Worm (Caenorhabditis elegans) whole organism, midembryonic: ENCODE data around the gene C40C9.4.

Experiments
- T22C8.4 ChIP-seq: fragments of 200-800 bp; sonication (Bioruptor generic); IDR thresholded peaks from 2 replicates; pipeline ENCODE4 v1.3.6; 2022; ENCODE audit warnings: missing genetic modification characterization, missing compliant biosample characterization
- cog-1 ChIP-seq: sonication (generic microtip); optimal IDR thresholded peaks from 2 replicates; lab custom pipeline; 2016; ENCODE audit warnings: missing genetic modification characterization, missing compliant biosample characterization
- flt-1 ChIP-seq: fragments of 200-800 bp; sonication (Bioruptor generic); IDR thresholded peaks from 2 replicates; pipeline ENCODE4 v1.3.6; 2022; ENCODE audit warnings: missing genetic modification characterization, missing compliant biosample characterization
- klf-2 ChIP-seq: fragments of 200-800 bp; sonication (Bioruptor generic); conservative IDR thresholded peaks from 2 replicates; pipeline ENCODE4 v1.3.6; 2022; ENCODE audit warnings: missing genetic modification reagents, missing genetic modification characterization, missing compliant biosample characterization
- med-1 ChIP-seq: sonication (generic microtip); optimal IDR thresholded peaks from 2 replicates; lab custom pipeline; 2017; ENCODE audit warnings: missing genetic modification characterization, mild to moderate bottlenecking, missing compliant biosample characterization, antibody characterized with exemption, missing genetic modification reagents; ENCODE audit not compliant: insufficient read depth
- ref-1 ChIP-seq: fragments of 200-800 bp; sonication (Bioruptor generic); conservative IDR thresholded peaks from 2 replicates; pipeline ENCODE4 v1.3.6; 2022; ENCODE audit warnings: missing genetic modification reagents, missing genetic modification characterization, missing compliant biosample characterization
- tab-1 ChIP-seq: fragments of 200-800 bp; sonication (Bioruptor generic); IDR thresholded peaks from 2 replicates; pipeline ENCODE4 v1.3.6; 2022; ENCODE audit warnings: missing genetic modification characterization, missing compliant biosample characterization
- ztf-23 ChIP-seq: fragments of 200-800 bp; sonication (Bioruptor generic); IDR thresholded peaks from 2 replicates; pipeline ENCODE4 v1.3.6; 2022; ENCODE audit warnings: missing genetic modification reagents, missing genetic modification characterization, missing compliant biosample characterization
- ztf-29 ChIP-seq: fragments of 200-800 bp; sonication (Bioruptor generic); IDR thresholded peaks from 2 replicates; pipeline ENCODE4 v1.3.6; 2022; ENCODE audit warnings: missing genetic modification reagents, missing genetic modification characterization, missing compliant biosample characterization

Gene C40C9.4

DNA sequence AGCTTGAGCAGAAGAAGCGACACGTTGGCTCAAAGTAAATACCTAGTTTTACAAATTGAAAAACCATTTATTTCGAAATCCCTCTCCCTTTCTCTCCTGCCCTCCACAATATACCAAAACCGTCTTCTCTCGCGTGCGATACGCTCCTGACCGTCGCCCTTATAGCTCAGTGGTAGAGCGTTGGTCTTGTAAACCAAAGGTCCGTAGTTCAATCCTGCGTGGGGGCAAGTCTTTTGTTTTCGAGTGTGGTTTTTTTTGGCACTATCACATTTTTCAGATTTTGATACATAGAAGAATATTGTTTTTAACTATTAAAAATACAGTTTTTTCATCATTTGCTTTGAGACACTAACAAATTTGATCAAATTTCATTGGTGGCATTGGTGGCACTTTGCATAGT, 2.7 kb downstream of the C40C9.4 start:
- TF ChIP-seq ztf-23 (peak; percentile 66; the same call in 1 of the 2 replicates), ref-1 (GFP tag; lab: Robert Waterston, UW) (peak; percentile 60; the same call in 1 of the 2 replicates), ztf-29 (GFP tag; lab: Robert Waterston, UW) (0 out of 2 replicates have a peak, but pooled peaks have one; percentile 34), cog-1 (tag; lab: Kevin White, UChicago) (no peak), tab-1 (GFP tag; lab: Robert Waterston, UW) (peak; percentile 78), flt-1 (GFP tag; lab: Robert Waterston, UW) (peak; percentile 88), klf-2 (peak; percentile 42; the same call in 1 of the 2 replicates), med-1 (GFP tag; lab: Kevin White, UChicago) (no peak)

DNA sequence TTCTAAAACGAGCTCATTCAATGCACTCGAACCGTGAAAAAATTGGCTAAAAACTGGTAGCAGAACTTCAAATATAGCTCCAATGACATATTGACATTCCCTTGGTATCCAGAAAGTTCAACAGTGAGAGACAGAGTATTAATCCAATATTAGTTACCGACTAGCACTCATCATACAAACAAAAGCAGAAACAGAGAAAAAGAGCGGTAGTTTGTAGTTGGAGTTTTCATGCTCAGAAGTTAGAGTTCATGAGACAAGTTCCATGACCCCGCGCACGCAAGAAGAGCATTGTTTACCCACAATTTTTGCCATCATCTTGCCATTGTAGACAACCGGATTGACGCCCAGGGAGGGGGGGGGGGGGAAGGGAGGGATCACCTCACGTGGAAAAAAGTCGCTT, 3.4 kb downstream of the C40C9.4 start:
- no peak for TF ChIP-seq T22C8.4 (GFP tag; lab: Robert Waterston, UW)
- TF ChIP-seq tab-1 (GFP tag; lab: Robert Waterston, UW), result no peak
- no peak for TF ChIP-seq flt-1 (GFP tag; lab: Robert Waterston, UW)
- TF ChIP-seq ztf-23, result no peak
- no peak for TF ChIP-seq cog-1 (tag; lab: Kevin White, UChicago)
- no peak for TF ChIP-seq ztf-29 (GFP tag; lab: Robert Waterston, UW)
- no peak for TF ChIP-seq med-1 (GFP tag; lab: Kevin White, UChicago)
- TF ChIP-seq ref-1 (GFP tag; lab: Robert Waterston, UW), result no peak
- TF ChIP-seq klf-2, result no peak

DNA sequence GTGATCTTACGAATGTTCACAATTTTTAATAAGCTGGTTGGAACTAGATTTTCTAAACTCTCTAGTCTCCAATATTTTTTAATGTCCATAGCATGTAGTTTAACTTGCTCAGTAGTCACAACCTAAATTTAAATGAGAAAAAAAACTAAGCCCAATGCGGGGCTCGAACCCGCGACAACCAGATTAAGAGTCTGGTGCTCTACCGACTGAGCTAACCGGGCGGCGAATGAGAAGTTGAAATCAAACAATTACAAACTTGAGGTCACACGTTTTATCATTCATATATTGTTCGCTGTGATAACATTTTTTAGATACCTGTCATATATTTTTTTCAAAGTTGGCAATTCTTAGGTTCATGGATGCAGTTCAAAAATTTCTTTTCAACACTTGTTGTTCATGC, 4.9 kb downstream of the C40C9.4 start:
- TF ChIP-seq med-1 (GFP tag; lab: Kevin White, UChicago) (no peak), flt-1 (GFP tag; lab: Robert Waterston, UW) (no peak), T22C8.4 (GFP tag; lab: Robert Waterston, UW) (no peak), cog-1 (tag; lab: Kevin White, UChicago) (no peak), ztf-29 (GFP tag; lab: Robert Waterston, UW) (no peak), tab-1 (GFP tag; lab: Robert Waterston, UW) (no peak), ref-1 (GFP tag; lab: Robert Waterston, UW) (no peak), ztf-23 (no peak), klf-2 (no peak)

DNA sequence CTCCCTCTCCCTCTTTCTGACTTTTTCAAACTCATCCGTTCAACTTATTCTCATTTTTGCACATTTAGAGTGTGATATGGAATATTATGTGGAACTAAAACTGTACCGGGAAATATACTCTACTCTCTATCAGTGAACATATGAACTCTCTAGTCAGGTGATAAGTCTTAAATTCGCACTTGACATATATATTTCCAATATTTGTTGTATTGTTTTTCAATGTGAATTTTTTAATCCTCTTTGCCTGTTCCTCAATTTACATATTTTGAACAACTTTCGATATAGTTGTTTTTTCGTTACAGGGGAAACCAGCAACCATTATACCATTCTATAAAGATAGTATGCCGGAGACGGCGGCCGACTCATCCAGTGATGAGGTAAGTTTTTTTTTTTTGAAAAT, 9.3 kb downstream of the C40C9.4 start, which contains the start of gene C04A11.1:
C04A11.1 (plus strand) TSS at position 301 of the 400 bp plus-strand sequence.
- TF ChIP-seq T22C8.4 (GFP tag; lab: Robert Waterston, UW), result no peak
- TF ChIP-seq klf-2, result no peak
- TF ChIP-seq ztf-23, result no peak
- no peak for TF ChIP-seq med-1 (GFP tag; lab: Kevin White, UChicago)
- TF ChIP-seq flt-1 (GFP tag; lab: Robert Waterston, UW), result no peak
- TF ChIP-seq tab-1 (GFP tag; lab: Robert Waterston, UW), result no peak
- TF ChIP-seq cog-1 (tag; lab: Kevin White, UChicago), result no peak
- no peak for TF ChIP-seq ztf-29 (GFP tag; lab: Robert Waterston, UW)
- TF ChIP-seq ref-1 (GFP tag; lab: Robert Waterston, UW), result no peak

DNA sequence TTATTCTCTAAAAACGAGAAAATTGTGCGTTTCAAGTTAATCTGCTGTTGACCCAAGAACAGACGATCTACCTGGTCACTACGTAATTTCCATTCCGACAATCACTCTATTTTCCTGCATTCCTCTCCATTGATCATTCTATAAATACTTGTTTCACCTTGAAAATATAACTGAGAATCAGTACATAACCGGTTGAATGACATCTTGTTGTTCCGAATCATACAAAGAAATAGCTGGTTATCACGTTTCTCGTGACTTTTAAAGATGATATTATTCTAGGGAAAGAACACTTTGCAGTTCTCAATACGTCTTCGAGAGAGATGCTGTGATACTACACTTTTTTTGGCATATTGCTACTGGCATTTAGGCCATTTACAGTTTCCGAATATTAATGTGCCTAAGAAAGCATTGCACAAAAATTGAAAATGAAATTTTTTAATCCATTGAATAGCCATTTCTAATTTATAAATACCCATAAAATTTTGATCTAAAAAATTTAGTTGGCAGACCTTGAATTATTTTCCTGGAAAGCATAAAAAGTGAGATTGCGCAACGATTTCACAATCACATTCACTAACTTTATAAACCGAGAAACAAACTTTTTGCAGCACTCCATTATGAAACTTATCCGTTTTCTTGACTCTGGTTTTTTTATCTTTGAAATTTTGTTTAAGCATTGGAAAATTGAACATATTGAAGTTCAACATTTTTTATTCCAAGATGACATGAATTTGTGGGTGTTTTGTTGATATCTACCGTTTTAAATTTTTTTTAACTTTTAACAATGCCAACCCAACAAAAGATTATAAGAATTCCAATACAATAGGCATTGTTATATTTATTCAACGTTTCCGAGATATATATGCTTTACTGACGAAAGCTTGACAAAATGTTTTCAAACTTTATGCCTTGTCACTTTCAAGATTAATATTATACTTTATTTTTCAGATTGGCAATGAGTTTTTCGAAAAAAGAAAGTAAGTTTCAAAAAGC, 13.0 kb downstream of the C40C9.4 start, which contains the start of gene C04A11.5:
C04A11.5 (plus strand) TSS at position 943 of the 993 bp plus-strand sequence.
- TF ChIP-seq med-1 (GFP tag; lab: Kevin White, UChicago) (no peak), ztf-23 (no peak), tab-1 (GFP tag; lab: Robert Waterston, UW) (no peak), T22C8.4 (GFP tag; lab: Robert Waterston, UW) (no peak), flt-1 (GFP tag; lab: Robert Waterston, UW) (no peak), ref-1 (GFP tag; lab: Robert Waterston, UW) (no peak), klf-2 (no peak), cog-1 (tag; lab: Kevin White, UChicago) (no peak), ztf-29 (GFP tag; lab: Robert Waterston, UW) (no peak)

DNA sequence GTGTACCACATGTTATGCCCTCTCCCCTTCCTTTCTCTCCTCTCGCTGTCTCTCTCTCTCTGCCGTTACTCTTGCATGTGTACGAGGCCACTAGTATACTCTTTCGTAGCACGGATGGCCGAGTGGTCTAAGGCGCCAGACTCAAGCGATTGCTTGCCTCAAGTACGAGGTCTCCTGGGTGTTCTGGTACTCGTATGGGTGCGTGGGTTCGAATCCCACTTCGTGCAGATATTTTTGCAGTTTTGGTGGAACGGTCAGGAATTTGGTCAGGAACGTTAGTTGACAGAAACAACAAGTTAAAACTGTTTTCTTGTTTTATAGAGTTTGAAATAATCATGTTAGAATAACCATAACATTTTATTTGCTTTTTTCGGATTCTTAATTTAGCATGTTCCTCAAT, 14.5 kb downstream of the C40C9.4 start:
- TF ChIP-seq klf-2, result peak; percentile 99
- peak; percentile 98 for TF ChIP-seq ref-1 (GFP tag; lab: Robert Waterston, UW)
- peak; percentile 86 for TF ChIP-seq med-1 (GFP tag; lab: Kevin White, UChicago)
- peak; percentile 99 for TF ChIP-seq ztf-29 (GFP tag; lab: Robert Waterston, UW)
- peak; percentile 98 for TF ChIP-seq cog-1 (tag; lab: Kevin White, UChicago)
- peak; percentile 99 for TF ChIP-seq T22C8.4 (GFP tag; lab: Robert Waterston, UW)
- TF ChIP-seq ztf-23, result peak; percentile 98
- peak; percentile 100 for TF ChIP-seq tab-1 (GFP tag; lab: Robert Waterston, UW)
- TF ChIP-seq flt-1 (GFP tag; lab: Robert Waterston, UW), result peak; percentile 99

DNA sequence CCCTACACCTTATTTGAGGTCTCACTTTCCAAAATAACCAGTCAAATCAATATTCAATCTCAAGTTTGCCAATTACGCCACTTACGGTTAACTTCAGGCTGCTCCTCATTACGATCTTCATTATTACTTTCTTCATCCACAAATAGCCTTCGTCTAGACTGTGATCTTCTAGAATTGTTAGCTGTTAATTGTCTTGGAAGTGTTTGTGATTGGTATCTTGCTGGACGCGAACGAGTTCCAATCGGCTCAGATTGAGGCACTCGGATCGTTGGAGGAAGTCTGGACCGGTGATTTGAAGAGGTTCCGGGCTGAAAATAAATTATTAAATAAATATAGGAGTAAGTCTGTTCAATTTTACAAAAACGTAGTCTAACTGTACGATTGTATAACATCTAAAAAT, 16.0 kb downstream of the C40C9.4 start:
- TF ChIP-seq klf-2 (no peak), ztf-29 (GFP tag; lab: Robert Waterston, UW) (no peak), T22C8.4 (GFP tag; lab: Robert Waterston, UW) (no peak), ref-1 (GFP tag; lab: Robert Waterston, UW) (no peak), flt-1 (GFP tag; lab: Robert Waterston, UW) (no peak), ztf-23 (no peak), med-1 (GFP tag; lab: Kevin White, UChicago) (no peak), tab-1 (GFP tag; lab: Robert Waterston, UW) (no peak), cog-1 (tag; lab: Kevin White, UChicago) (no peak)

DNA sequence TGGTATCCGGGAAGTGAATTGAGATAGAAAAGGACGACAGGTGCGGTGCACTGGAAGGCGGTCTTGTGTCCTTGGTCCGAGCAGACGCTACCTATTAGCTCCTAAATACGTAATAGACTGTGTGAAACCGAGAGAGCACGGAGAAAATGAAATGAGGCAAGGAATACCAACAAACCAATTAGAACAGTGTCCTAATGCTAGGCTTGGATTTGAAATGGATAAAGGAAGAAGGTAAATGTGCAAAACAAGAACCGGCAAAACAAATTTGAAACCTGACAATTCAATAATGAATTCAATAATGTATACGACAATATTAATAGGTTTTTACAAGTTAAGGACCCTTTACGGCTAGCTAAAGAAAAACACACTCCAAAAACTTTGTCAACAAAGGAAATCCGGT, 17.8 kb downstream of the C40C9.4 start, which contains the start of gene C04A11.2:
C04A11.2 (minus strand) TSS at position 101 of the 400 bp plus-strand sequence.
- TF ChIP-seq ztf-23 (no peak), ref-1 (GFP tag; lab: Robert Waterston, UW) (no peak), cog-1 (tag; lab: Kevin White, UChicago) (no peak), klf-2 (no peak), tab-1 (GFP tag; lab: Robert Waterston, UW) (no peak), flt-1 (GFP tag; lab: Robert Waterston, UW) (no peak), ztf-29 (GFP tag; lab: Robert Waterston, UW) (no peak), T22C8.4 (GFP tag; lab: Robert Waterston, UW) (no peak), med-1 (GFP tag; lab: Kevin White, UChicago) (no peak)
